Worm (Caenorhabditis elegans): ENCODE measurements around the gene C05E7.3.

C05E7.3 gene

DNA sequence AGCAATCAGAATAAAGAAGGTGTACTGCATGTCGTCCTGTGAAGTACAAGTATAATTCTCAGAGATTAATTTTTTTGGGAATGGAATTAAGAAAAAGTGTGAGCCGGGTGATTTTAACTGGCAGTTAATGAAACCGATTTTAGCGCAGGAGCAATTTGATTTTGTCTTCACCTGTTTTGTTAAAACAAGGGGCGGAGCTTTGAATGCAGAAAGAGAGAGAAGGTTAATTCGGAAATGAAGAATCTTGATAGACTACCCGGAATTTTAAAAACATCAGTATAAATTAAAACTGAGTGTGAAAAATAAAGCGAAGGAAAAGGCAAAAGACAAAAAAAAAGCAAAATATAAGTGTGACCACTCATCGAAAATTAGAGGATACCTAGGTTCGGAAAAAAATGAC is at the start of gene C05E7.3:
Gene C05E7.3, minus strand, starts transcription at position 101 of the 400 bp plus-strand sequence.
- TF ChIP-seq unc-62 (GFP tag; optimal IDR thresholded peaks at IDR 0.05): no peak

DNA sequence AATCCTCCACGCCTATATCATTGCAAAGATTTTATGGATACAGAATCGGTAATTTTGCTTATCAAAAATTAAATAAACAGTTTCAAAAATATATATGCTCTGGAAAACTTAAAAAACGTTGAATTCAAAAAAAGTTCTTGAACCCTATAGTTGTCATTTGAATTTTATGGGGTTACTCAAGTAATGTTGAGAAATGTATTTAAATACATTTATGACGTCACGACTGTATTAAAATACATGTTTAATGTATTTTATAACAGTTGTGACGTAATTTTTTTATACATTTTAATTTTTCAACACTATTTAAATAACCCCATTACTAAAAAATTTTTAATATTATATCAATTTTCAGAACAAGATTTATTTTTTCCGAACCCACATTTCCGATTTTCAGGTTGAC is 49.7 kb upstream of the C05E7.3 start:
- TF ChIP-seq unc-62 (GFP tag; optimal IDR thresholded peaks at IDR 0.05): no peak

DNA sequence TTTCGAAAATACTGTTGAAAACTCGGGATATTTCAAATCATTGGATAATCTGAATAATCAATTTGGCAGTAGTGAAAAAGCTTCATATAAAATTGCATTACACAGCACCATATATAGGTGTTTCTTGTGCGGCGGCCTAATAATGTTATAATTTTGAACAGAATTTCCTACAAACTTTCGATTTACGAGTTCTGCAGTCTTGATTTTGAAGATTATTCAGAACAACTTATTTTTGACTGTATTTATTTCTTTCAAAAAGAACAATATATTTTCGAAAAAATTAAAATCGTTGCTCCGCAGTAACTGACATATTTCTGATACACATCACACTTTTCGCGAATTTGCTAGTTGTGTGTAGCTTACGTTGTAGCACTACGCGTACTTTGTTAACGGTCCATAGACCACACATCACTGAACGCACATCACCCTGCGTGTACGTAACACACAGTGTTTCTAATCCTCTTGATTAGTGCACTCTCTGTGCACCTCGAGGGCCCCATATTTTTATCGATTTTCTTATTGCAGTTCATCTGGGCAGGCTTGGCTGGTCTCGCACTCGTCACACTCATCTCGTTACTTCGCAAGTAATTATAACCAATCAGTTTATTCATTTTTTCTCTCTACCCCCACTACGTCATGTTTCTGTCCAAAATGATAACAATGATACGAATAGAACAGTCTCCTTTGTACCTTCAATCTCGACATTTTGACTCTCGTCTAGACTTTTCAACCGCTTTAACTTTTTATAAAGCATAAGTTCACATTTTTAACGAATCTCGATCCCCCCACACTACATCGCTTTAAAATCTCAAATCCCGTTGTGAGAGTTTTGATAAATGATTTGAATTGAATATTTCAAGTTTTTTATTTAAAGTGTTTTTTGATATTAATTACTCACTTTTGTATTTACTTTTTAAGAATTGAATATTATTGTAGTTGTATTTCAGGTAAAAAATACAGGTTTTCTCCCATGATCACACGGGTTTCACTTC is 44.4 kb upstream of the C05E7.3 start, which contains the start of the genes F11C1.1 and vwa-8:
Gene F11C1.1, minus strand, starts transcription at position 51 of the 992 bp plus-strand sequence.
Gene vwa-8, plus strand, starts transcription at position 942 of the 992 bp plus-strand sequence.
- no peak for TF ChIP-seq unc-62 (GFP tag; optimal IDR thresholded peaks at IDR 0.05)

DNA sequence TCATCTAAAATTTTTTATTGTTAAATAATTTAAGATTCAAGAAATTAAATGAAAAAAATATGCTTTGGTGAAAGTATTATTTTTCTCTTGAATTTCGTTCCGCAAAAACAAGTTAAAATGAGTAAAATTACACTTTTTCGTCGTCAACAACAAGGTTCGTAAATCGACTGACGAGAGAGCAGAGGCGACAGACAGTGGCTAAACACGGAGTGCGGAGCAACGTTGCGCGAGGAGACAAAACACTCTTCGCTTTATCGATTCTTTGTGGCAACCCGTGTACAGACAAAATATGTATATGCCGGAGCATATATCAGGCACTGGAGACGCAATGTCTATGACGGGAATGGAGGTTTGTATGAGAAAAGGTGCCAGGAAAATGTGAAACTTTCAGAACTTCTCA is 42.8 kb upstream of the C05E7.3 start, which contains the start of gene F11C1.7:
Gene F11C1.7, plus strand, starts transcription at position 140 of the 400 bp plus-strand sequence.
- no peak for TF ChIP-seq unc-62 (GFP tag; optimal IDR thresholded peaks at IDR 0.05)

DNA sequence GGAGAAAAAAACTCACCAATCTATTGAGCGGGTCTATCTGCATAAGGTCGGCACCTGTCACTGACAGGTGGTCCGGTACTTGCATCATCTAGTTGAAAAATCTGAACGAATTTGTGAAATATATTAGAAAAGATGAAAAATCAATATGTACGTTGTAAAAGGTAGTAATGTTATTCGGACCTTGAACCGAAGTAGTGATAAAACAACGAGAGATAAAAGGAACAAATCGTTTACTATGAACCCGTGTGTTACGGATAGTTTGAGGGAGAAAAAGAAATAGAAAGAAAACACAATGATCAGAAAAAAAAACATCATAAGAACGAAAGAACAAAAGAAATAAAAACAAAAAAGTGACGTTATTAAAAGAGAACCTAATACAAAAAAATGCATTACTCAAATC is 40.7 kb upstream of the C05E7.3 start, which contains the start of gene mff-1:
Gene mff-1, minus strand, starts transcription at position 101 of the 400 bp plus-strand sequence.
- no peak for TF ChIP-seq unc-62 (GFP tag; optimal IDR thresholded peaks at IDR 0.05)

DNA sequence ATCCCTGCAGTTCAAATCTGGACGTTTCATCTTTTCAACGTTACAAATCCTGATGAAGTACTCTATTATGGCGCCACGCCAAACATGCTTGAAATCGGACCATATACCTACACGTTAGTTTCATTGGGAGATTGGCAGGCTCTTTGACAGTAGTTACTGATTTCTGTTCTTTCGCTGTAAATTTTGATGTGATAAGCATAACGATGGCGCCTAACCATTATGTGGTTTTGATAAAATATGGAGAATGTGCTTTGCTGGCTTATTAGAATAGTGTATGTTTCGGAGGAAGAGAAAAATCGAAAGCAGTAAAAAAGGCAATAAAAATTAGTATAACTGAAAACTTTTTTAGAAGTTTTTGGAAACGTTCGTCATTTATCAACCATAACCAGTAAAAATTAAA is 36.3 kb upstream of the C05E7.3 start:
- no peak for TF ChIP-seq unc-62 (GFP tag; optimal IDR thresholded peaks at IDR 0.05)

DNA sequence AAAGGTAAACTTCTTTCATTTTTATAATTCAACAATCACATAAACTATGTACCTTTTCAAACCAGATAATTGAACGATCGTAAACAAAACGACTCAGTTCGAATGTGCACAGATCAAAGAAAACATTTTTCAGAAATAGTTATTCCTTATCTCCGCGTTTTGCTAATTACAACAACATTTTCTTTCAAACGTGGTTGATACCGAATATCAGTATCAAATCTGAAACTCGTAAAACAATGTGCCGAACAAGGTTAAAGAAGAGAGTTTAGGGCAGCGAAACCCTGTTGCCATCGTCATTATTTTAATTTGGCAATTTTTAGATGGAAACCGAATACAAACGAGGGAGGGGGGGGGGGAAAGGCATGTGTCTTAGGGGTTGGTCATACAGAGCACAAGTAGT is 35.0 kb upstream of the C05E7.3 start, which contains the start of gene scav-4:
Gene scav-4, plus strand, starts transcription at position 383 of the 400 bp plus-strand sequence.
- no peak for TF ChIP-seq unc-62 (GFP tag; optimal IDR thresholded peaks at IDR 0.05)

DNA sequence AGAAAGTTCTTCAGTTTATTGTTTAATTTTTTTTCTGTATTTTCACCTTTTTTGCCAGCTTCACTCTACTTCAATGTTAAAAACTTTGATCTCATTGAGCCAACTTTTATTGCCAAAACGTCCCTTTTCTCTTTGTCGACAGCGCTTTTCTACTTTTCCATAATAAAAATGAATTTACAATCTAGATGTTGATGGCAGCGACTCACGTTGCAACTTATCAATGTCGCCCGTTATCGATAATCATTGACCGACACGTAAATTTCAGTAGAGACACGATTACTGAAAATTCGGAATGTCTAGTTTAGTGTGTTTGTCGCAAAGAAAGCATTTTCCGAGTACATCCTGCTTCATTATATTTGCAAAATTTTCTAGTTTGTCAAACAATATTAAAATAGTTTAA is 33.3 kb upstream of the C05E7.3 start:
- TF ChIP-seq unc-62 (GFP tag; optimal IDR thresholded peaks at IDR 0.05): no peak

DNA sequence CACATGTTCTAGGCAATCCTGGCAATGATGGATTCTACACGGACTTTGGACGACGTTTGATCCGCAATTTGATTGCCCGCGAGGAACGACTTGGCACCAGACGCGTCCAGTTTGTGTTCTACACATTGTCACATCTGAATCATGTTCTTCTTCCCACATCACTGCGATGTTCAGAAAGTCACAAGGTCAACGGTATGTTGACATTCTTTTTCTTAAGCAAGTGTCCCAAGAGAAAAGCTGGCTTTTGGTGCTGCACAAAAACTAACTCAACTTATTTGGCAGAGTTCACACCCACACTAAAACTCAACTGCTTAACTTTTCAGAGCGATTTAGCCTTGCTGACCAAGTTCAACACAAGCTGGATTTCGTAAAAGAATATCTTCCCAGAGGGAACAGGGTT is 32.1 kb upstream of the C05E7.3 start:
- TF ChIP-seq unc-62 (GFP tag; optimal IDR thresholded peaks at IDR 0.05): no peak

DNA sequence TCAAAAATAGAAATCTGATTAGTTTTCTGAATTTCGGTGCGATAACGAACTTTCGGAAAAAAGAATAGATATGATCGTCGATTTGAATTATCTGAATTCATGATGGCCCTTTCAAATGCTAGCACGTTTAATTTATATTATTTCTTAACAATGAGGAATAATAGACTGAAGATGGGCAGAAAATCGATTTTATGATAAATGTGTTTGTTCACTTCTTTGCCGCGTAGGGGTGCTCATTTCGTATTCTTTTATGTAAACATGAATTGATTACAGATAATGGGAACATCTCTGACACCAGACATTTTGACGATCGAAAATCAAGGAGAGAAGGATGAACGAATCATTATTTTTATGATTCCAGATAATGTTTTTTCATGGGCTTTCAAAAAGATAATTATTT is 31.0 kb upstream of the C05E7.3 start, which contains the start of gene F11C1.9:
Gene F11C1.9, minus strand, starts transcription at position 101 of the 400 bp plus-strand sequence.
- no peak for TF ChIP-seq unc-62 (GFP tag; optimal IDR thresholded peaks at IDR 0.05)

DNA sequence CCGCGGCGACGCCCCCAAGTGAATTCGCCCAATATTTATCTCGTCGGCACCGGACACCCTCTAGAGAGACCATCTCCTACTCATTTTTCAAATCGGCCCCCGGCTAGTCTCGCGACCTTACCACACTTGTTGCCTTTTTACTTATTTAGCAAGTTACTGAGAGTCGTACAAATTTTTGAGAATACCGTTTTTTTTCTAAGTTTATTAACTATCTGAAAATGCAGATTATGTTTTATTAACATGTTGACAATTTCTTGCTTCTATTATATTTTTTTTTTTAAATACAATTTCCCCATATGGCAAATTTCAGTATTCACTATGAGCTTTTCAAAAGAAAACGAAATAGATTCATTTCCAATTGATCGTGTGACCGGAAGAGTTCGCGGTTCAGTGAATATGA is 30.3 kb upstream of the C05E7.3 start, which contains the start of the genes F11C1.4 and F11C1.10:
Gene F11C1.4, plus strand, starts transcription at position 301 of the 400 bp plus-strand sequence.
Gene F11C1.10, plus strand, starts transcription at position 309 of the 400 bp plus-strand sequence.
- TF ChIP-seq unc-62 (GFP tag; optimal IDR thresholded peaks at IDR 0.05): no peak

DNA sequence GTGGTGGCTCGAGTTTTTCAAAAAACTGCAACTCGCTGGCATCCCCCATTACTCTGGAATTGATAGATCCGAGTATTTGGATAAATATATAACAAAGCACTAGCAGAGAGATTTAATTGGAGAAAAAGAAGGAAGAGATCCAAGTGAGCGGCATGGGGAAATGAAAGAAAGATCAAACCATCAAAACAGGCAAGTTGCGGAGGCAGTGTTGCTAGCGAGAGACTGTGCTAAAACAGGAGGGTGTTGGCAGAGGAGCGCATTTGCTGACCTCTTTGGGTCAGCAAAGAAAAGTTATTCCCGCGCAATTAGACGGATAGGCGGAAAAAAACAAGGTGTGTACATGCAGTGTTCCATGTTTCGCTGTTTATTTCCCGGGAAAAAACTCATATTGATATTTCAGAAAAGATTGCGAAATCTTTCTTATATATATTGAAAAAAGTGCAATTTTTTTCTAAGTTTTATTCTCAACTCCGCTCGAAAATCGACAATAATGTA is 29.2 kb upstream of the C05E7.3 start, which contains the start of gene ppk-3:
Gene ppk-3, minus strand, starts transcription at position 51 of the 495 bp plus-strand sequence.
- no peak for TF ChIP-seq unc-62 (GFP tag; optimal IDR thresholded peaks at IDR 0.05)

DNA sequence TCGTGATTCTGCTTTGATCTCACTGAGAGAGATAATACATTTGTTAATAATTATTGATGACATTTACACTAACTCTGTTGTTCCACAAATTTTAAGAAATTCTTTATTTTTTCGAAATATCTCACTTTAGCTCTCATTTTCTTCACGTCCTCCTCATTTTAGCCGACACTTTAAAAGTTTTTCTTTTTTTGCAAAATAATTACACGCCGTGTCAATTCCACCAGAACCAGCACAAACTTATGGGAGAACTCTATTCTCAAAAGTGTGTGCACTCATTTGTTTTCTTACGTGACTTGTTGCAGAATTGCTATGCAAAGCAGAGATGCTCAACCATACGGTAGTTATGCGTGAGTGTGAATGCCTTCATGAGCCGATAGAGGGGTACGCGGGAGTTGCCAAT is 18.7 kb upstream of the C05E7.3 start, which contains the start of gene frpr-2:
Gene frpr-2, plus strand, starts transcription at position 301 of the 400 bp plus-strand sequence.
- no peak for TF ChIP-seq unc-62 (GFP tag; optimal IDR thresholded peaks at IDR 0.05)

DNA sequence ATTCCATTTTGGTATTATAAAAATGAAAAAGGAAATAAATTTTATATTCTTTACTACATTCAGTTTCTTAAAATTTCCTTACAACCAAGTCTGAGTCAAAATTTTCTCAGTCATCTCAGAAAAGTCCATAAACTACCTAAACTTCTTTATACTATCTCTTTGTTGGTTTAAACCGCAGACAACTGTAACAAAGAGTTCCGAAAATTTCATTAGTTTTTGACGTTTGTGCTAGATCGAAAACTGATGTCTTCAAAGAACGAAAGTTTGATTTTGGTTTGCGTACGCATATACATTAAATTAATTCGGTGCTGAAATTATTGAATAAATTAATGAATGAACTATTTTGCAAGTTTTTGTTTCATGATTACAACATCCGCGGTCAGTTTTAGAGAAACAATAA is 12.5 kb upstream of the C05E7.3 start:
- no peak for TF ChIP-seq unc-62 (GFP tag; optimal IDR thresholded peaks at IDR 0.05)

DNA sequence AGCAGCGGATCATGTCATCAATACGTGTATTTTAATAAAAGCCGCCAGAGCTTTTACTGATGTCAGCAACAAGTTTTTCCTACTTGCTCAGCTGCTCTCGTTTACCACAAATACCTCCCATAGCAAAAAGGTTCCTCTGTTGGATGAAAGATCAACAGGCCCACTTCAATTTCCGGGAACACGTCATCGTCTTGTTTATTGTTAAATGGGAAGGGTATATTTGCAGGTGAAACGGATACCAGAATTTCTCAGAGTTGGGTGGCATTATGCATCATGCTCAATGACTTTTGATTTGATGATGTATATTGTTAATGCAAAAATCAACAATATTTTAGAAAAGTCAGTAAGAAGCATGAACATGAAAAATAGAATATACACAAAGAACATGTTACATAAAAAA is 4.7 kb upstream of the C05E7.3 start:
- TF ChIP-seq unc-62 (GFP tag; optimal IDR thresholded peaks at IDR 0.05): no peak

DNA sequence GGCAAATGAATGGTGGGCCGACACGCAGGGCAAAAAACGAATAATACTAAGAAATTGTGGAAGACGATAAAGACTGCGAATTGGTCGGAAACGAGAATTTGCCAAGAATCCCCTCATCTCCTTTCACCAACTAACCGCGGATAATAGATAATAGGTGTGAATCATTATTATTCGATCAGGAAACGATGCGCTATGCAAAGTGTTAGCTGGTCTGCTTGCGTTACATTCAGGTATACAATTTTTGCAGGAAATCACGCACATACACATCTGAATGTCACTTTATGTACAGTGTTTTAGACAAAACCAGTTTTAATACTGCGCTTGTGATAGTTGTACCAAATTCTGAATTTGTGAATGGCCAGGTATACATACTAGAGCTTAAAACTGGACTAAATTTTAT is 1.8 kb downstream of the C05E7.3 start:
- TF ChIP-seq unc-62 (GFP tag; optimal IDR thresholded peaks at IDR 0.05): no peak
